Worm (Caenorhabditis elegans): ENCODE data around the gene nhr-164.

DNA sequence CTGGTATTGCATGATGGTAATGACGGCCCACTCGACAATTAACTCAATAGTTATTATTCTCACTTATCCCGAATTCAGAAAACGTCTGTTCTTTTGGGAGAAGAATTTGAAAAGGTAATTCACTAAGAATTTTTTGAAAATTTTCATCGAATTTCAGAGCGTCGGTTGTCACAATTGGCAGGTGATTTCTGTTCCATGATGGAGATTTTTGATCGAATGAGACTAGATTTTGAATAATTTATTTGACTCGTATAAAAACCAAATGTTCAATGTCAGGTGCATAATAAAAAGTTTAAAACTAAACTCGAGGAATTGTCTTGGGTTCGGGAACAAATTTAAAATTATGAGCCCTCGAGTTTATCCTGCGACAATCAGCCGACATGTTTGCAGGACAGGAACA, 18.9 kb downstream of the nhr-164 start, which contains the start of gene sri-25:
- no peak for TF ChIP-seq dao-5 (tag; optimal IDR thresholded peaks at IDR 0.05)
- no peak for TF ChIP-seq him-1 (tag; optimal IDR thresholded peaks at IDR 0.05)

Measured in whole organism, L4/young adult.